Fruit fly (Drosophila melanogaster) whole organism, adult: ENCODE results near the gene CG42724.

Experiments used
- CG12768 ChIP-seq: fragments of 200-800 bp; sonication (Bioruptor generic); optimal IDR thresholded peaks from 2 replicates; lab custom pipeline; 2017; ENCODE audit warnings: missing biosample characterization, missing genetic modification characterization, mild to moderate bottlenecking, moderate library complexity, missing genetic modification reagents
- CG14711 ChIP-seq: fragments of 200-800 bp; sonication (Bioruptor generic); optimal IDR thresholded peaks from 2 replicates; lab custom pipeline; 2018; ENCODE audit warnings: missing biosample characterization, mild to moderate bottlenecking, missing genetic modification characterization, moderate library complexity
- CG1620 ChIP-seq: fragments of 200-800 bp; sonication (Bioruptor generic); optimal IDR thresholded peaks from 2 replicates; lab custom pipeline; 2016; ENCODE audit warnings: missing biosample characterization, missing genetic modification characterization
- CG33017 ChIP-seq: fragments of 200-800 bp; sonication (Bioruptor generic); optimal IDR thresholded peaks from 2 replicates; lab custom pipeline; 2018; ENCODE audit warnings: missing biosample characterization, mild to moderate bottlenecking, missing genetic modification characterization, moderate library complexity
- Clk ChIP-seq: fragments of 200-800 bp; sonication (Bioruptor generic); optimal IDR thresholded peaks from 2 replicates; lab custom pipeline; 2017; ENCODE audit warnings: missing biosample characterization, missing genetic modification characterization
- Hr96 ChIP-seq: fragments of 200-800 bp; sonication (Bioruptor generic); optimal IDR thresholded peaks from 2 replicates; lab custom pipeline; 2016; ENCODE audit warnings: missing biosample characterization, missing genetic modification characterization
- cnc ChIP-seq, 2 experiments: fragments of >200 bp; optimal IDR thresholded peaks; 2 replicates each; lab custom pipeline; 2017
- kay ChIP-seq: fragments of 200-800 bp; sonication (Bioruptor generic); peaks from one replicate; lab custom pipeline; 2016; ENCODE audit warnings: missing biosample characterization, missing genetic modification characterization, borderline replicate concordance
- pad ChIP-seq: fragments of 200-800 bp; sonication (Bioruptor generic); optimal IDR thresholded peaks from 3 replicates; lab custom pipeline; 2017; ENCODE audit warnings: missing biosample characterization, missing genetic modification characterization, mild to moderate bottlenecking, moderate library complexity, missing genetic modification reagents
- toe ChIP-seq: fragments of 200-800 bp; sonication (Bioruptor generic); optimal IDR thresholded peaks from 2 replicates; lab custom pipeline; 2016; ENCODE audit warnings: missing biosample characterization, missing genetic modification characterization

dm6 chr3R:6381784-6382183 is 13.7 kb upstream of the CG42724 start:
- TF ChIP-seq CG1620 (GFP tag; lab: Kevin White, UChicago) (no peak), CG14711 (tag; lab: Kevin White, UChicago) (no peak), CG33017 (tag; lab: Kevin White, UChicago) (no peak), cnc (optimal IDR thresholded peaks at IDR 0.05; lab: Kevin White, UChicago) (no peak), Clk (GFP tag; lab: Kevin White, UChicago) (no peak), kay (GFP tag; lab: Kevin White, UChicago) (no peak), pad (GFP tag; lab: Kevin White, UChicago) (no peak), CG12768 (no peak), Hr96 (GFP tag; lab: Kevin White, UChicago) (no peak), toe (GFP tag; lab: Kevin White, UChicago) (no peak)
